Fruit fly (Drosophila melanogaster) whole organism, embryonic: ENCODE data around the gene CG7985.

ENCODE experiments used
- CG11504 ChIP-seq: fragments of 200-800 bp; sonication (Bioruptor generic); optimal IDR thresholded peaks from 3 replicates; lab custom pipeline; 2019; ENCODE audit warnings: missing biosample characterization, mild to moderate bottlenecking, missing genetic modification characterization, moderate library complexity
- CG14860 ChIP-seq: fragments of 200-800 bp; sonication (Bioruptor generic); IDR thresholded peaks from 3 replicates; pipeline ENCODE4 v1.3.6; 2022; ENCODE audit warnings: missing biosample characterization, missing genetic modification characterization; ENCODE audit not compliant: partially characterized antibody
- CG15479 ChIP-seq: fragments of 200-800 bp; sonication (Bioruptor generic); optimal IDR thresholded peaks from 3 replicates; lab custom pipeline; 2019; ENCODE audit warnings: missing biosample characterization, mild to moderate bottlenecking, missing genetic modification characterization, moderate library complexity
- CG15514 ChIP-seq: fragments of 200-800 bp; sonication (Bioruptor generic); optimal IDR thresholded peaks from 3 replicates; lab custom pipeline; 2017; ENCODE audit warnings: missing biosample characterization, missing genetic modification characterization, mild to moderate bottlenecking, moderate library complexity, missing genetic modification reagents
- CG17359 ChIP-seq: fragments of 200-800 bp; sonication (Bioruptor generic); optimal IDR thresholded peaks from 3 replicates; lab custom pipeline; 2018; ENCODE audit warnings: missing biosample characterization, mild to moderate bottlenecking, missing genetic modification characterization, moderate library complexity
- CG17568 ChIP-seq: fragments of 200-800 bp; sonication (Bioruptor generic); optimal IDR thresholded peaks from 2 replicates; lab custom pipeline; 2018; ENCODE audit warnings: missing biosample characterization, mild to moderate bottlenecking, missing genetic modification characterization, moderate library complexity
- CG18262 ChIP-seq: fragments of 200-800 bp; optimal IDR thresholded peaks from 3 replicates; lab custom pipeline; 2019; ENCODE audit warnings: missing biosample characterization, mild to moderate bottlenecking, missing genetic modification characterization, moderate library complexity
- CG2875 ChIP-seq: fragments of 200-800 bp; sonication (Bioruptor generic); optimal IDR thresholded peaks from 2 replicates; lab custom pipeline; 2017; ENCODE audit warnings: missing biosample characterization, mild to moderate bottlenecking, missing genetic modification characterization, missing genetic modification reagents
- CG31441 ChIP-seq: fragments of 200-800 bp; sonication (Bioruptor generic); IDR thresholded peaks from 2 replicates; pipeline ENCODE4 v1.3.6; 2022; ENCODE audit warnings: missing biosample characterization, missing genetic modification characterization
- CG32767 ChIP-seq: fragments of 200-800 bp; sonication (Bioruptor generic); IDR thresholded peaks from 2 replicates; pipeline ENCODE4 v1.3.6; 2022; ENCODE audit warnings: missing biosample characterization, missing genetic modification characterization
- CG34376 ChIP-seq: fragments of 200-800 bp; sonication (Bioruptor generic); optimal IDR thresholded peaks from 2 replicates; lab custom pipeline; 2018; ENCODE audit warnings: missing biosample characterization, mild to moderate bottlenecking, missing genetic modification characterization
- CG34422 ChIP-seq: fragments of 200-800 bp; sonication (Bioruptor generic); IDR thresholded peaks from 3 replicates; pipeline ENCODE4 v1.3.6; 2022; ENCODE audit warnings: missing biosample characterization, missing genetic modification characterization
- CG3726 ChIP-seq: fragments of 200-800 bp; sonication (Bioruptor generic); IDR thresholded peaks from 3 replicates; pipeline ENCODE4, ENCODE4 v1.3.6; 2022; ENCODE audit warnings: missing biosample characterization, missing genetic modification characterization
- CG43689 ChIP-seq: fragments of 200-800 bp; sonication (Bioruptor generic); IDR thresholded peaks from 2 replicates; pipeline ENCODE4 v1.3.6; 2022; ENCODE audit warnings: missing biosample characterization, missing genetic modification characterization
- CG6654 ChIP-seq: fragments of 200-800 bp; sonication (Bioruptor generic); optimal IDR thresholded peaks from 2 replicates; lab custom pipeline; 2017; ENCODE audit warnings: missing biosample characterization, mild to moderate bottlenecking, missing genetic modification characterization
- CG7786 ChIP-seq: fragments of 200-800 bp; sonication (Bioruptor generic); optimal IDR thresholded peaks from 2 replicates; lab custom pipeline; 2016; ENCODE audit warnings: missing biosample characterization, missing genetic modification characterization
- CG9932 ChIP-seq: fragments of 200-800 bp; sonication (Bioruptor generic); IDR thresholded peaks from 2 replicates; pipeline ENCODE4 v1.3.6; 2022; ENCODE audit warnings: missing biosample characterization, missing genetic modification characterization
- Dbx ChIP-seq: fragments of 200-800 bp; sonication (Bioruptor generic); IDR thresholded peaks from 3 replicates; pipeline ENCODE4 v1.3.6; 2022; ENCODE audit warnings: missing biosample characterization, missing genetic modification characterization
- Deaf1 ChIP-seq: fragments of 200-800 bp; optimal IDR thresholded peaks from 3 replicates; lab custom pipeline; 2019; ENCODE audit warnings: missing biosample characterization, mild to moderate bottlenecking, missing genetic modification characterization, moderate library complexity
- Dfd ChIP-seq, 2 experiments: fragments of >200 bp; optimal IDR thresholded peaks; 2 replicates each; lab custom pipeline; 2017; ENCODE audit warnings: missing biosample characterization in 2 of 2, missing genetic modification characterization in 2 of 2
- Dp ChIP-seq: fragments of 200-800 bp; sonication (Bioruptor generic); optimal IDR thresholded peaks from 2 replicates; lab custom pipeline; 2018; ENCODE audit warnings: missing biosample characterization, mild to moderate bottlenecking, missing genetic modification characterization, moderate library complexity
- E2f2 ChIP-seq: fragments of 200-800 bp; sonication (Bioruptor generic); IDR thresholded peaks from 2 replicates; pipeline ENCODE4 v1.3.6; 2022; ENCODE audit warnings: missing biosample characterization, missing genetic modification characterization
- Eip74EF ChIP-seq, 2 experiments: fragments of 200-800 bp in 1 of 2; fragments of >200 bp in 1 of 2; sonication (Bioruptor generic) in 1 of 2; optimal IDR thresholded peaks; 2 replicates each; lab custom pipeline; 2017 to 2019; ENCODE audit warnings: missing biosample characterization in 2 of 2, missing genetic modification characterization in 2 of 2, mild to moderate bottlenecking in 1 of 2, moderate library complexity in 1 of 2
- Fer1 ChIP-seq: fragments of 200-800 bp; sonication (Bioruptor generic); optimal IDR thresholded peaks from 2 replicates; lab custom pipeline; 2017; ENCODE audit warnings: missing biosample characterization, mild to moderate bottlenecking, missing genetic modification characterization
- Lpt ChIP-seq: fragments of >200 bp; optimal IDR thresholded peaks from 2 replicates; lab custom pipeline; 2018; ENCODE audit warnings: missing biosample characterization, missing genetic modification characterization
- MESR4 ChIP-seq: fragments of 200-800 bp; sonication (Bioruptor generic); optimal IDR thresholded peaks from 2 replicates; lab custom pipeline; 2018; ENCODE audit warnings: missing biosample characterization, mild to moderate bottlenecking, missing genetic modification characterization, moderate library complexity
- Opbp ChIP-seq: fragments of 200-800 bp; sonication (Bioruptor generic); IDR thresholded peaks from 3 replicates; pipeline ENCODE4 v1.3.6; 2022; ENCODE audit warnings: missing biosample characterization, missing genetic modification characterization; ENCODE audit not compliant: partially characterized antibody
- Six4 ChIP-seq: fragments of 200-800 bp; sonication (Bioruptor generic); optimal IDR thresholded peaks from 2 replicates; lab custom pipeline; 2016; ENCODE audit warnings: missing biosample characterization, missing genetic modification characterization
- Sox102F ChIP-seq: fragments of 200-800 bp; sonication (Bioruptor generic); optimal IDR thresholded peaks from 2 replicates; lab custom pipeline; 2018; ENCODE audit warnings: missing biosample characterization, mild to moderate bottlenecking, missing genetic modification characterization, moderate library complexity
- TFAM ChIP-seq: fragments of 200-800 bp; sonication (Bioruptor generic); optimal IDR thresholded peaks from 2 replicates; lab custom pipeline; 2017; ENCODE audit warnings: missing biosample characterization, missing genetic modification characterization, inconsistent platforms
- Tbp ChIP-seq: fragments of >200 bp; optimal IDR thresholded peaks from 2 replicates; lab custom pipeline; 2018; ENCODE audit warnings: missing biosample characterization, missing genetic modification characterization
- Xbp1 ChIP-seq: fragments of 200-800 bp; sonication (Bioruptor generic); optimal IDR thresholded peaks from 3 replicates; lab custom pipeline; 2016; ENCODE audit warnings: missing biosample characterization, mild to moderate bottlenecking, missing genetic modification characterization
- YL-1 ChIP-seq: fragments of 200-800 bp; sonication (Bioruptor generic); optimal IDR thresholded peaks from 3 replicates; lab custom pipeline; 2017; ENCODE audit warnings: missing biosample characterization, mild to moderate bottlenecking, missing genetic modification characterization
- ara ChIP-seq: fragments of 200-800 bp; sonication (Bioruptor generic); IDR thresholded peaks from 2 replicates; pipeline ENCODE4 v1.3.6; 2022; ENCODE audit warnings: missing biosample characterization, missing genetic modification characterization
- crp ChIP-seq, 2 experiments: fragments of 200-800 bp; sonication (Bioruptor generic); optimal IDR thresholded peaks; 2 replicates in 1 of 2; 3 replicates in 1 of 2; lab custom pipeline; 2017; ENCODE audit warnings: missing biosample characterization in 2 of 2, missing genetic modification characterization in 2 of 2, mild to moderate bottlenecking in 1 of 2, moderate library complexity in 1 of 2
- da ChIP-seq: fragments of 200-800 bp; sonication (Bioruptor generic); optimal IDR thresholded peaks from 2 replicates; lab custom pipeline; 2016; ENCODE audit warnings: missing biosample characterization, missing genetic modification characterization
- danr ChIP-seq: fragments of 200-800 bp; sonication (Bioruptor generic); IDR thresholded peaks from 2 replicates; pipeline ENCODE4 v1.3.6; 2022; ENCODE audit warnings: missing biosample characterization, missing genetic modification characterization
- en ChIP-seq: fragments of 200-800 bp; sonication (Bioruptor generic); optimal IDR thresholded peaks from 2 replicates; lab custom pipeline; 2016; ENCODE audit warnings: missing biosample characterization, missing genetic modification characterization
- esg ChIP-seq: fragments of 200-800 bp; sonication (Bioruptor generic); conservative IDR thresholded peaks from 2 replicates; pipeline ENCODE4 v1.3.6; 2022; ENCODE audit warnings: missing biosample characterization, missing genetic modification characterization
- grau ChIP-seq: fragments of 200-800 bp; optimal IDR thresholded peaks from 3 replicates; lab custom pipeline; 2019; ENCODE audit warnings: missing biosample characterization, mild to moderate bottlenecking, missing genetic modification characterization, moderate library complexity
- jumu ChIP-seq: fragments of 200-800 bp; sonication (Bioruptor generic); optimal IDR thresholded peaks from 3 replicates; lab custom pipeline; 2016; ENCODE audit warnings: missing biosample characterization, missing genetic modification characterization
- lola ChIP-seq, 3 experiments: fragments of >200 bp in 2 of 3; fragments of 200-800 bp in 1 of 3; sonication (Bioruptor generic) in 1 of 3; optimal IDR thresholded peaks; 2 replicates each; lab custom pipeline; 2017 to 2019; ENCODE audit warnings: missing biosample characterization in 3 of 3, missing genetic modification characterization in 3 of 3, mild to moderate bottlenecking in 1 of 3, moderate library complexity in 1 of 3
- oc ChIP-seq: fragments of 200-800 bp; sonication (Bioruptor generic); optimal IDR thresholded peaks from 2 replicates; lab custom pipeline; 2018; ENCODE audit warnings: missing biosample characterization, mild to moderate bottlenecking, missing genetic modification characterization, moderate library complexity
- repo ChIP-seq: fragments of 200-800 bp; sonication (Bioruptor generic); optimal IDR thresholded peaks from 2 replicates; lab custom pipeline; 2016; ENCODE audit warnings: missing biosample characterization, missing genetic modification characterization
- sens ChIP-seq: fragments of 200-800 bp; sonication (Bioruptor generic); peaks from one replicate; lab custom pipeline; 2016; ENCODE audit warnings: missing biosample characterization, missing genetic modification characterization
- sima ChIP-seq: fragments of 200-800 bp; sonication (Bioruptor generic); optimal IDR thresholded peaks from 2 replicates; lab custom pipeline; 2016; ENCODE audit warnings: missing biosample characterization, missing genetic modification characterization
- stwl ChIP-seq: fragments of 200-800 bp; sonication (Bioruptor generic); optimal IDR thresholded peaks from 3 replicates; lab custom pipeline; 2018; ENCODE audit warnings: missing biosample characterization, mild to moderate bottlenecking, missing genetic modification characterization, moderate library complexity
- tin ChIP-seq: fragments of 200-800 bp; sonication (Bioruptor generic); optimal IDR thresholded peaks from 3 replicates; lab custom pipeline; 2016; ENCODE audit warnings: missing biosample characterization, missing genetic modification characterization
- trem ChIP-seq: fragments of 200-800 bp; optimal IDR thresholded peaks from 3 replicates; lab custom pipeline; 2019; ENCODE audit warnings: missing biosample characterization, mild to moderate bottlenecking, missing genetic modification characterization, moderate library complexity
- trh ChIP-seq: fragments of 200-800 bp; sonication (Bioruptor generic); optimal IDR thresholded peaks from 2 replicates; lab custom pipeline; 2016; ENCODE audit warnings: missing biosample characterization, missing genetic modification characterization
- unc-4 ChIP-seq: fragments of 200-800 bp; sonication (Bioruptor generic); IDR thresholded peaks from 2 replicates; pipeline ENCODE4 v1.3.6; 2022; ENCODE audit warnings: missing biosample characterization, missing genetic modification characterization; ENCODE audit not compliant: partially characterized antibody

CG7985 gene

dm6 chr3R:18166261-18166720, 33.4 kb upstream of the CG7985 start (continued):
- TF ChIP-seq MESR4 (GFP tag; lab: Kevin White, UChicago) (peak; percentile 51), sima (no peak), CG15514 (peak; percentile 18), crp (GFP tag; optimal IDR thresholded peaks at IDR 0.05; lab: Kevin White, UChicago) (peak in 1 of 2 experiments; percentile 20), jumu (GFP tag; lab: Kevin White, UChicago) (no peak), CG2875 (GFP tag; lab: Kevin White, UChicago) (no peak), YL-1 (peak; percentile 59), trem (peak; percentile 27), CG32767 (GFP tag; lab: Robert Waterston, UW) (no peak), Six4 (GFP tag; lab: Kevin White, UChicago) (peak; percentile 15), CG43689 (GFP tag; lab: Robert Waterston, UW) (no peak), tin (peak; percentile 8), CG34376 (GFP tag; lab: Kevin White, UChicago) (peak; percentile 0), CG17568 (GFP tag; lab: Kevin White, UChicago) (no peak), Opbp (no peak), TFAM (GFP tag; lab: Kevin White, UChicago) (no peak), Dfd (GFP tag; optimal IDR thresholded peaks at IDR 0.05; lab: Kevin White, UChicago) (no peak), Sox102F (GFP tag; lab: Kevin White, UChicago) (no peak), danr (GFP tag; lab: Robert Waterston, UW) (no peak), Eip74EF (GFP tag; optimal IDR thresholded peaks at IDR 0.05; lab: Kevin White, UChicago) (no peak), esg (GFP tag; lab: Robert Waterston, UW) (no peak), E2f2 (GFP tag; lab: Robert Waterston, UW) (no peak), CG11504 (tag; lab: Kevin White, UChicago) (peak; percentile 25), Dbx (GFP tag; lab: Robert Waterston, UW) (no peak), grau (tag; lab: Kevin White, UChicago) (no peak), CG31441 (no peak), CG15479 (GFP tag; lab: Kevin White, UChicago) (no peak), da (GFP tag; lab: Kevin White, UChicago) (no peak), ara (GFP tag; lab: Robert Waterston, UW) (no peak), CG14860 (GFP tag; lab: Robert Waterston, UW) (no peak), Dp (no peak), Xbp1 (no peak), CG3726 (GFP tag; lab: Robert Waterston, UW) (no peak), lola (GFP tag; optimal IDR thresholded peaks at IDR 0.05; lab: Kevin White, UChicago) (no peak), Lpt (GFP tag; lab: Kevin White, UChicago) (no peak), CG9932 (GFP tag; lab: Robert Waterston, UW) (peak; percentile 27; the same call in 1 of the 2 replicates), repo (no peak), sens (peak; percentile 72), stwl (tag; lab: Kevin White, UChicago) (peak; percentile 29), en (GFP tag; lab: Kevin White, UChicago) (no peak), CG6654 (GFP tag; lab: Kevin White, UChicago) (no peak), Deaf1 (tag; lab: Kevin White, UChicago) (no peak), Fer1 (GFP tag; lab: Kevin White, UChicago) (peak; percentile 10), CG18262 (tag; lab: Kevin White, UChicago) (no peak), CG7786 (GFP tag; lab: Kevin White, UChicago) (no peak), unc-4 (GFP tag; lab: Robert Waterston, UW) (no peak), trh (GFP tag; lab: Kevin White, UChicago) (no peak), Tbp (GFP tag; lab: Kevin White, UChicago) (no peak), CG34422 (GFP tag; lab: Robert Waterston, UW) (peak; percentile 49; the same call in 1 of the 3 replicates), oc (tag; lab: Kevin White, UChicago) (no peak), CG17359 (tag; lab: Kevin White, UChicago) (no peak)
